Worm (Caenorhabditis elegans) whole organism, mixed stage, embryonic: ENCODE data around the gene nlp-1.

Experiments used
- M03D4.4 ChIP-seq: sonication (generic microtip); optimal IDR thresholded peaks from 2 replicates; lab custom pipeline; 2017; ENCODE audit warnings: mild to moderate bottlenecking, missing genetic modification characterization, missing compliant biosample characterization
- bed-3 ChIP-seq: fragments of 200-800 bp; sonication (Bioruptor generic); optimal IDR thresholded peaks from 3 replicates; lab custom pipeline; 2018; ENCODE audit warnings: mild to moderate bottlenecking, missing genetic modification characterization, moderate library complexity, missing compliant biosample characterization
- blmp-1 ChIP-seq: fragments of 150-350 bp; optimal IDR thresholded peaks from 2 replicates; lab custom pipeline; 2014; ENCODE audit warnings: missing biosample characterization, missing genetic modification characterization
- ceh-39 ChIP-seq: fragments of 150-350 bp; optimal IDR thresholded peaks from 2 replicates; lab custom pipeline; 2014; ENCODE audit warnings: missing biosample characterization, missing genetic modification characterization
- ceh-43 ChIP-seq: fragments of 200-800 bp; sonication (Bioruptor generic); optimal IDR thresholded peaks from 2 replicates; lab custom pipeline; 2018; ENCODE audit warnings: mild to moderate bottlenecking, missing genetic modification characterization, moderate library complexity, missing compliant biosample characterization
- ceh-83 ChIP-seq: fragments of 200-800 bp; sonication (Bioruptor generic); optimal IDR thresholded peaks from 2 replicates; lab custom pipeline; 2018; ENCODE audit warnings: mild to moderate bottlenecking, missing genetic modification characterization, missing compliant biosample characterization
- ces-1 ChIP-seq: fragments of 150-350 bp; optimal IDR thresholded peaks from 2 replicates; lab custom pipeline; 2014; ENCODE audit warnings: missing biosample characterization, missing genetic modification reagents, missing genetic modification characterization
- cnd-1 ChIP-seq: fragments of 200-800 bp; sonication (Bioruptor generic); optimal IDR thresholded peaks from 2 replicates; lab custom pipeline; 2018; ENCODE audit warnings: mild to moderate bottlenecking, missing genetic modification characterization, missing compliant biosample characterization
- drap-1 ChIP-seq: fragments of 200-800 bp; sonication (Bioruptor generic); optimal IDR thresholded peaks from 3 replicates; lab custom pipeline; 2018; ENCODE audit warnings: mild to moderate bottlenecking, missing genetic modification characterization, missing compliant biosample characterization
- elt-1 ChIP-seq: sonication (generic microtip); optimal IDR thresholded peaks from 2 replicates; lab custom pipeline; 2017; ENCODE audit warnings: missing genetic modification characterization, mild to moderate bottlenecking, missing compliant biosample characterization, antibody characterized with exemption, moderate library complexity, borderline replicate concordance; ENCODE audit not compliant: insufficient read depth
- elt-3 ChIP-seq: fragments of 150-350 bp; optimal IDR thresholded peaks from 2 replicates; lab custom pipeline; 2014; ENCODE audit warnings: missing biosample characterization, missing genetic modification characterization
- ham-2 ChIP-seq: fragments of 200-800 bp; sonication (Bioruptor generic); optimal IDR thresholded peaks from 2 replicates; lab custom pipeline; 2018; ENCODE audit warnings: mild to moderate bottlenecking, missing genetic modification characterization, missing compliant biosample characterization
- hlh-1 ChIP-seq: fragments of 150-350 bp; optimal IDR thresholded peaks from 2 replicates; lab custom pipeline; 2014; ENCODE audit warnings: missing biosample characterization, missing genetic modification reagents, missing genetic modification characterization
- lin-13 ChIP-seq: fragments of 150-350 bp; optimal IDR thresholded peaks from 2 replicates; lab custom pipeline; 2014; ENCODE audit warnings: missing biosample characterization, missing genetic modification characterization
- lin-32 ChIP-seq: fragments of 200-800 bp; sonication (Bioruptor generic); optimal IDR thresholded peaks from 2 replicates; lab custom pipeline; 2018; ENCODE audit warnings: mild to moderate bottlenecking, missing genetic modification characterization, missing compliant biosample characterization
- lsy-2 ChIP-seq: fragments of 150-350 bp; optimal IDR thresholded peaks from 2 replicates; lab custom pipeline; 2014; ENCODE audit warnings: missing biosample characterization, missing genetic modification characterization
- mab-5 ChIP-seq: fragments of 150-350 bp; optimal IDR thresholded peaks from 2 replicates; lab custom pipeline; 2014; ENCODE audit warnings: missing biosample characterization, missing genetic modification characterization
- mep-1 ChIP-seq: fragments of 150-350 bp; optimal IDR thresholded peaks from 2 replicates; lab custom pipeline; 2017; ENCODE audit warnings: missing biosample characterization, missing genetic modification reagents, missing genetic modification characterization, inconsistent platforms
- mls-2 ChIP-seq: sonication (generic microtip); optimal IDR thresholded peaks from 2 replicates; lab custom pipeline; 2016; ENCODE audit warnings: mild to moderate bottlenecking, missing genetic modification characterization, moderate library complexity, missing compliant biosample characterization
- nhr-2 ChIP-seq: fragments of 150-350 bp; optimal IDR thresholded peaks from 2 replicates; lab custom pipeline; 2014; ENCODE audit warnings: missing biosample characterization, missing genetic modification characterization
- nhr-237 ChIP-seq: fragments of 150-350 bp; optimal IDR thresholded peaks from 2 replicates; lab custom pipeline; 2014; ENCODE audit warnings: missing biosample characterization, missing genetic modification characterization
- nhr-28 ChIP-seq: fragments of 150-350 bp; optimal IDR thresholded peaks from 2 replicates; lab custom pipeline; 2014; ENCODE audit warnings: missing biosample characterization, missing genetic modification characterization
- pha-4 ChIP-seq: fragments of 150-350 bp; optimal IDR thresholded peaks from 2 replicates; lab custom pipeline; 2018; ENCODE audit warnings: missing biosample characterization, missing genetic modification reagents, missing genetic modification characterization
- sem-2 ChIP-seq: fragments of 200-800 bp; sonication (Bioruptor generic); optimal IDR thresholded peaks from 2 replicates; lab custom pipeline; 2018; ENCODE audit warnings: mild to moderate bottlenecking, missing genetic modification characterization, missing compliant biosample characterization
- snpc-4 ChIP-seq: fragments of 150-350 bp; optimal IDR thresholded peaks from 2 replicates; lab custom pipeline; 2014; ENCODE audit warnings: missing biosample characterization, missing genetic modification characterization
- sptf-1 ChIP-seq: sonication (generic microtip); optimal IDR thresholded peaks from 2 replicates; lab custom pipeline; 2017; ENCODE audit warnings: mild to moderate bottlenecking, missing genetic modification characterization, moderate library complexity, missing compliant biosample characterization
- tbx-8 ChIP-seq: fragments of 200-800 bp; sonication (Bioruptor generic); optimal IDR thresholded peaks from 2 replicates; lab custom pipeline; 2018; ENCODE audit warnings: mild to moderate bottlenecking, missing genetic modification characterization, moderate library complexity, missing compliant biosample characterization
- unc-120 ChIP-seq: sonication (generic microtip); optimal IDR thresholded peaks from 2 replicates; lab custom pipeline; 2017; ENCODE audit warnings: missing genetic modification characterization, missing compliant biosample characterization; ENCODE audit not compliant: poor library complexity, severe bottlenecking
- unc-39 ChIP-seq: fragments of 150-350 bp; optimal IDR thresholded peaks from 2 replicates; lab custom pipeline; 2014; ENCODE audit warnings: missing biosample characterization, missing genetic modification characterization
- unc-62 ChIP-seq: fragments of 150-350 bp; optimal IDR thresholded peaks from 2 replicates; lab custom pipeline; 2014; ENCODE audit warnings: missing biosample characterization, missing genetic modification reagents, missing genetic modification characterization
- ztf-11 ChIP-seq: fragments of 150-350 bp; optimal IDR thresholded peaks from 2 replicates; lab custom pipeline; 2014; ENCODE audit warnings: missing biosample characterization, missing genetic modification characterization

The nlp-1 gene

DNA sequence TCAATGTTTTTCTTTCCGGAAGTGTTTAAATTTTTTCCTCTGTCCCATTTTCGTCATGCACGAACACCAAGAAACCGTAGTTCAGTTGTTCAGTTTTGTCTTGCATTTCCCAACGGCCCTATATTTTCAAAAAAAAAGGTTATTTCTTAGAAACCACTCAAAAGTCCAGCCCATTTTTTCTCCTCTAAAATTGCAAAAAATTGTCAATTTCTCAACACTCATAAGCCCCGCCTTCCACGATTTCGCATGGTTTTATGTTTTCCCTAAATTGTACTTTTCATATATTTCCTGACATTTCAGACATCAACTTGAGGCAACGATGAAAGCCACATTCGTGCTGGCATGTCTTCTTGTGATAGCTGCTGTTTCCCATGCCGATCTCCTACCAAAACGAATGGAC lies at the start of gene nlp-1:
Gene nlp-1, plus strand, starts transcription at position 301 of the 400 bp plus-strand sequence.
- TF ChIP-seq unc-39 (tag; lab: Kevin White, UChicago) (no peak), unc-62 (GFP tag; lab: Kevin White, UChicago) (no peak), lin-32 (GFP tag; lab: Kevin White, UChicago) (no peak), hlh-1 (no peak), bed-3 (GFP tag; lab: Kevin White, UChicago) (no peak), elt-1 (no peak), elt-3 (tag; lab: Kevin White, UChicago) (no peak), mep-1 (no peak), lsy-2 (tag; lab: Kevin White, UChicago) (no peak), snpc-4 (tag; lab: Kevin White, UChicago) (no peak)
- TF ChIP-seq, all 35 proteins: peak for 0

- TF ChIP-seq nhr-237 (no peak), sem-2 (GFP tag; lab: Kevin White, UChicago) (peak; percentile 23), bed-3 (GFP tag; lab: Kevin White, UChicago) (no peak), blmp-1 (tag; lab: Kevin White, UChicago) (no peak), mls-2 (tag; lab: Kevin White, UChicago) (peak; percentile 55), ham-2 (GFP tag; lab: Kevin White, UChicago) (peak; percentile 53), M03D4.4 (tag; lab: Kevin White, UChicago) (peak; percentile 59), nhr-2 (tag; lab: Kevin White, UChicago) (no peak), ztf-11 (no peak), cnd-1 (tag; lab: Kevin White, UChicago) (peak; percentile 75), tbx-8 (no peak), mep-1 (peak; percentile 10), nhr-28 (no peak), hlh-1 (peak; percentile 0), ceh-39 (tag; lab: Kevin White, UChicago) (peak; percentile 34), unc-62 (GFP tag; lab: Kevin White, UChicago) (peak; percentile 26), sptf-1 (tag; lab: Kevin White, UChicago) (peak; percentile 56), ceh-43 (no peak), lin-13 (tag; lab: Kevin White, UChicago) (peak; percentile 38), lin-32 (GFP tag; lab: Kevin White, UChicago) (peak; percentile 73), unc-120 (no peak), lsy-2 (tag; lab: Kevin White, UChicago) (no peak), drap-1 (peak; percentile 26)
- TF ChIP-seq, all 35 proteins: peak for 13
Measured at ce11 chrX:3678507-3679175, 48.7 kb upstream of the nlp-1 start, which contains the start of gene tag-52. tag-52 (minus strand) TSS chrX:3678557.

ce11 chrX:3680544-3681214 lies 46.7 kb upstream of the nlp-1 start, which contains the start of gene tsp-17:
tsp-17 (plus strand) TSS chrX:3681164.
- TF ChIP-seq elt-1 (no peak), mab-5 (tag; lab: Kevin White, UChicago) (no peak), hlh-1 (peak; percentile 84), ceh-83 (no peak), blmp-1 (tag; lab: Kevin White, UChicago) (no peak), ham-2 (GFP tag; lab: Kevin White, UChicago) (no peak)

- peak; percentile 18 for TF ChIP-seq unc-120
- no peak for TF ChIP-seq snpc-4 (tag; lab: Kevin White, UChicago)
- no peak for TF ChIP-seq ces-1 (GFP tag; lab: Kevin White, UChicago)
- peak; percentile 71 for TF ChIP-seq unc-62 (GFP tag; lab: Kevin White, UChicago)
- no peak for TF ChIP-seq sem-2 (GFP tag; lab: Kevin White, UChicago)
- no peak for TF ChIP-seq tbx-8
- no peak for TF ChIP-seq nhr-28
- TF ChIP-seq hlh-1 = peak; percentile 61
- no peak for TF ChIP-seq lin-32 (GFP tag; lab: Kevin White, UChicago)
Measured at ce11 chrX:3683060-3683459, 44.3 kb upstream of the nlp-1 start.

ce11 chrX:3686420-3686819 lies 41.0 kb upstream of the nlp-1 start:
- TF ChIP-seq blmp-1 (tag; lab: Kevin White, UChicago) (no peak), mab-5 (tag; lab: Kevin White, UChicago) (no peak), hlh-1 (no peak), tbx-8 (no peak), unc-120 (no peak), nhr-2 (tag; lab: Kevin White, UChicago) (no peak), sptf-1 (tag; lab: Kevin White, UChicago) (no peak), M03D4.4 (tag; lab: Kevin White, UChicago) (no peak), lin-32 (GFP tag; lab: Kevin White, UChicago) (no peak), nhr-237 (no peak), elt-1 (no peak), ham-2 (GFP tag; lab: Kevin White, UChicago) (no peak), bed-3 (GFP tag; lab: Kevin White, UChicago) (no peak), pha-4 (tag; lab: Kevin White, UChicago) (no peak), ceh-43 (no peak), ceh-83 (no peak), nhr-28 (no peak), unc-39 (tag; lab: Kevin White, UChicago) (no peak), snpc-4 (tag; lab: Kevin White, UChicago) (no peak)
